Worm (Caenorhabditis elegans) whole organism, L2 larva: ENCODE data around the gene sdc-2.

Source experiments
- C34F6.9 ChIP-seq: fragments of 150-350 bp; optimal IDR thresholded peaks from 2 replicates; lab custom pipeline; 2014; ENCODE audit warnings: missing biosample characterization, missing genetic modification characterization
- F13H6.1 ChIP-seq: sonication (generic microtip); optimal IDR thresholded peaks from 2 replicates; lab custom pipeline; 2016; ENCODE audit warnings: missing genetic modification characterization, missing compliant biosample characterization
- R02D3.7 ChIP-seq: fragments of 150-350 bp; optimal IDR thresholded peaks from 2 replicates; lab custom pipeline; 2014; ENCODE audit warnings: missing biosample characterization, missing genetic modification characterization
- Y55F3AM.14 ChIP-seq: fragments of 200-800 bp; sonication (Bioruptor generic); optimal IDR thresholded peaks from 2 replicates; lab custom pipeline; 2018; ENCODE audit warnings: mild to moderate bottlenecking, missing genetic modification characterization, missing compliant biosample characterization
- aly-2 ChIP-seq: fragments of 150-350 bp; optimal IDR thresholded peaks from 2 replicates; lab custom pipeline; 2014; ENCODE audit warnings: missing biosample characterization, missing genetic modification characterization
- ama-1 ChIP-seq: fragments of 150-350 bp; optimal IDR thresholded peaks from 2 replicates; lab custom pipeline; 2018; ENCODE audit warnings: inconsistent platforms
- blmp-1 ChIP-seq: sonication (generic microtip); optimal IDR thresholded peaks from 2 replicates; lab custom pipeline; 2017; ENCODE audit warnings: missing genetic modification characterization, mild to moderate bottlenecking, missing compliant biosample characterization, antibody characterized with exemption, moderate library complexity; ENCODE audit not compliant: insufficient read depth
- ceh-16 ChIP-seq: fragments of 150-350 bp; optimal IDR thresholded peaks from 2 replicates; lab custom pipeline; 2014; ENCODE audit warnings: missing biosample characterization, missing genetic modification characterization
- ceh-82 ChIP-seq: fragments of 150-350 bp; optimal IDR thresholded peaks from 2 replicates; lab custom pipeline; 2014; ENCODE audit warnings: missing biosample characterization, missing genetic modification characterization
- crh-2 ChIP-seq: sonication (generic microtip); optimal IDR thresholded peaks from 2 replicates; lab custom pipeline; 2017; ENCODE audit warnings: missing biosample characterization, missing genetic modification characterization
- dmd-4 ChIP-seq: sonication (generic microtip); optimal IDR thresholded peaks from 2 replicates; lab custom pipeline; 2017; ENCODE audit warnings: missing biosample characterization, missing genetic modification characterization
- egl-27 ChIP-seq: sonication (generic microtip); optimal IDR thresholded peaks from 3 replicates; lab custom pipeline; 2017; ENCODE audit warnings: missing biosample characterization, missing genetic modification reagents, missing genetic modification characterization
- elt-1 ChIP-seq: fragments of 150-350 bp; optimal IDR thresholded peaks from 2 replicates; lab custom pipeline; 2014; ENCODE audit warnings: missing biosample characterization, missing genetic modification characterization
- elt-3 ChIP-seq: sonication (generic microtip); optimal IDR thresholded peaks from 2 replicates; lab custom pipeline; 2017; ENCODE audit warnings: missing biosample characterization, missing genetic modification characterization
- fos-1 ChIP-seq: fragments of 150-350 bp; optimal IDR thresholded peaks from 2 replicates; lab custom pipeline; 2014; ENCODE audit warnings: missing biosample characterization, missing genetic modification characterization
- gmeb-1 ChIP-seq: fragments of 150-350 bp; optimal IDR thresholded peaks from 2 replicates; lab custom pipeline; 2014; ENCODE audit warnings: missing biosample characterization, missing genetic modification characterization
- lin-11 ChIP-seq: fragments of 150-350 bp; sonication (generic microtip); optimal IDR thresholded peaks from 2 replicates; lab custom pipeline; 2014; ENCODE audit warnings: missing biosample characterization, missing genetic modification characterization, inconsistent platforms, mixed read lengths
- lin-13 ChIP-seq: fragments of 150-350 bp; optimal IDR thresholded peaks from 2 replicates; lab custom pipeline; 2014; ENCODE audit warnings: missing biosample characterization, missing genetic modification reagents, missing genetic modification characterization
- lin-39 ChIP-seq: fragments of 150-350 bp; optimal IDR thresholded peaks from 2 replicates; lab custom pipeline; 2014; ENCODE audit warnings: missing biosample characterization, missing genetic modification reagents, missing genetic modification characterization
- lsy-2 ChIP-seq, 2 experiments: fragments of 150-350 bp in 1 of 2; sonication (generic microtip) in 1 of 2; optimal IDR thresholded peaks; 2 replicates each; lab custom pipeline; 2014 to 2017; ENCODE audit warnings: missing biosample characterization in 2 of 2, missing genetic modification characterization in 2 of 2
- mab-5 ChIP-seq: fragments of 150-350 bp; optimal IDR thresholded peaks from 2 replicates; lab custom pipeline; 2014; ENCODE audit warnings: missing biosample characterization, missing genetic modification characterization
- mbf-1 ChIP-seq: sonication (generic microtip); optimal IDR thresholded peaks from 2 replicates; lab custom pipeline; 2017; ENCODE audit warnings: missing biosample characterization, missing genetic modification characterization
- mdl-1 ChIP-seq, 2 experiments: fragments of 150-350 bp in 1 of 2; sonication (generic microtip) in 1 of 2; optimal IDR thresholded peaks; 2 replicates each; lab custom pipeline; 2017; ENCODE audit warnings: missing biosample characterization in 2 of 2, missing genetic modification characterization in 2 of 2
- nhr-10 ChIP-seq: sonication (generic microtip); optimal IDR thresholded peaks from 2 replicates; lab custom pipeline; 2017; ENCODE audit warnings: missing biosample characterization, missing genetic modification characterization
- nhr-11 ChIP-seq: fragments of 150-350 bp; optimal IDR thresholded peaks from 2 replicates; lab custom pipeline; 2014; ENCODE audit warnings: missing biosample characterization, missing genetic modification characterization
- nhr-12 ChIP-seq: fragments of 150-350 bp; optimal IDR thresholded peaks from 2 replicates; lab custom pipeline; 2014; ENCODE audit warnings: missing biosample characterization, missing genetic modification characterization
- nhr-129 ChIP-seq: fragments of 150-350 bp; optimal IDR thresholded peaks from 2 replicates; lab custom pipeline; 2014; ENCODE audit warnings: missing biosample characterization, missing genetic modification characterization
- nhr-21 ChIP-seq: fragments of 150-350 bp; optimal IDR thresholded peaks from 2 replicates; lab custom pipeline; 2014; ENCODE audit warnings: missing biosample characterization, missing genetic modification characterization
- nhr-237 ChIP-seq: fragments of 150-350 bp; optimal IDR thresholded peaks from 2 replicates; lab custom pipeline; 2014; ENCODE audit warnings: missing biosample characterization, missing genetic modification characterization
- nhr-25 ChIP-seq: fragments of 150-350 bp; sonication (generic microtip); optimal IDR thresholded peaks from 3 replicates; lab custom pipeline; 2014; ENCODE audit warnings: missing biosample characterization, missing genetic modification characterization
- nhr-77 ChIP-seq: fragments of 150-350 bp; optimal IDR thresholded peaks from 2 replicates; lab custom pipeline; 2014; ENCODE audit warnings: missing biosample characterization, missing genetic modification characterization
- peb-1 ChIP-seq: fragments of 150-350 bp; optimal IDR thresholded peaks from 2 replicates; lab custom pipeline; 2014; ENCODE audit warnings: missing biosample characterization, missing genetic modification characterization
- sem-4 ChIP-seq: fragments of 150-350 bp; optimal IDR thresholded peaks from 2 replicates; lab custom pipeline; 2014; ENCODE audit warnings: missing biosample characterization, missing genetic modification reagents, missing genetic modification characterization
- skn-1 ChIP-seq: sonication (generic microtip); optimal IDR thresholded peaks from 2 replicates; lab custom pipeline; 2017; ENCODE audit warnings: missing biosample characterization, missing genetic modification characterization
- sma-3 ChIP-seq: sonication (generic microtip); optimal IDR thresholded peaks from 2 replicates; lab custom pipeline; 2016; ENCODE audit warnings: missing genetic modification reagents, missing genetic modification characterization, missing compliant biosample characterization
- sma-9 ChIP-seq, 2 experiments: fragments of 150-350 bp in 1 of 2; sonication (generic microtip) in 1 of 2; optimal IDR thresholded peaks; 2 replicates each; lab custom pipeline; 2014 to 2016; ENCODE audit warnings: missing genetic modification characterization in 2 of 2, mild to moderate bottlenecking in 1 of 2, missing biosample characterization in 1 of 2, missing compliant biosample characterization in 1 of 2, missing genetic modification reagents in 1 of 2, moderate library complexity in 1 of 2
- snpc-4 ChIP-seq: fragments of 150-350 bp; optimal IDR thresholded peaks from 2 replicates; lab custom pipeline; 2014; ENCODE audit warnings: missing biosample characterization, missing genetic modification characterization
- unc-55 ChIP-seq: fragments of 150-350 bp; sonication (generic microtip); optimal IDR thresholded peaks from 3 replicates; lab custom pipeline; 2014; ENCODE audit warnings: missing biosample characterization, missing genetic modification reagents, missing genetic modification characterization
- unc-62 ChIP-seq: fragments of 150-350 bp; optimal IDR thresholded peaks from 2 replicates; lab custom pipeline; 2014; ENCODE audit warnings: missing biosample characterization, missing genetic modification reagents, missing genetic modification characterization
- zag-1 ChIP-seq: fragments of 150-350 bp; optimal IDR thresholded peaks from 2 replicates; lab custom pipeline; 2014; ENCODE audit warnings: missing biosample characterization, missing genetic modification characterization
- ztf-1 ChIP-seq: fragments of 200-800 bp; sonication (Bioruptor generic); conservative IDR thresholded peaks from 2 replicates; pipeline ENCODE4 v1.3.6; 2022; ENCODE audit warnings: missing genetic modification characterization, missing compliant biosample characterization
- ztf-11 ChIP-seq: sonication (generic microtip); optimal IDR thresholded peaks from 2 replicates; lab custom pipeline; 2017; ENCODE audit warnings: missing biosample characterization, missing genetic modification characterization

Gene sdc-2

ce11 chrX:11556194-11556739, 33.8 kb downstream of the sdc-2 start, which contains the start of gene C35C5.10:
Gene C35C5.10, plus strand, starts transcription at chrX:11556244.
- TF ChIP-seq sma-9 (GFP tag; optimal IDR thresholded peaks at IDR 0.05; lab: Kevin White, UChicago) (no peak), sma-9 (tag; optimal IDR thresholded peaks at IDR 0.05; lab: Kevin White, UChicago) (no peak), fos-1 (tag; lab: Kevin White, UChicago) (peak; percentile 83)
- TF ChIP-seq, all 48 proteins: peak for 1

DNA sequence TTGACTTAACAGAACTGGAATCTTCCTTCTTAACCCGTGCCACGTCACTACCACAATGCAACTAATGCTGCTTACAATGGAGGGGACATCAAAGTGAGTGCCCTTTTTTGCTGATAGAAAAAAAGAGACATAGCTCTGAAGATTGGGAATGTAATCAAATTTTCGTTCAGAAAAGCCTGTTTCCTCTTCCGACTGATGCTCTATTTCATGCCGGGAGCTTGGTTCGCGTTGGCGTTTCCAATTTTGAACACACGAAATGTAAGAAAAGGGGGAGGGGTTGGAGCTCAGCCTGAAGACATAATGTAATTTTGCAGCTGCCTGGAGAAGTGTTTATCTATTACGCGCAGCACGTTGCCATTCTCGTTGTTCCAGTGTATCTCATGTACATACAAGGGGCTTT, 35.6 kb downstream of the sdc-2 start:
- TF ChIP-seq elt-1 (tag; lab: Kevin White, UChicago) (no peak), sma-9 (GFP tag; optimal IDR thresholded peaks at IDR 0.05; lab: Kevin White, UChicago) (peak; percentile 43), sma-9 (tag; optimal IDR thresholded peaks at IDR 0.05; lab: Kevin White, UChicago) (no peak), R02D3.7 (tag; lab: Kevin White, UChicago) (no peak), nhr-10 (tag; lab: Kevin White, UChicago) (no peak), sem-4 (tag; lab: Kevin White, UChicago) (peak; percentile 24)
- TF ChIP-seq, all 48 proteins: peak for 2

- TF ChIP-seq F13H6.1 (peak; percentile 45), lsy-2 (tag; optimal IDR thresholded peaks at IDR 0.05; lab: Kevin White, UChicago) (no peak), sma-9 (GFP tag; optimal IDR thresholded peaks at IDR 0.05; lab: Kevin White, UChicago) (peak; percentile 20), sma-9 (tag; optimal IDR thresholded peaks at IDR 0.05; lab: Kevin White, UChicago) (no peak)
Observed at ce11 chrX:11560076-11560475, 37.6 kb downstream of the sdc-2 start.

DNA sequence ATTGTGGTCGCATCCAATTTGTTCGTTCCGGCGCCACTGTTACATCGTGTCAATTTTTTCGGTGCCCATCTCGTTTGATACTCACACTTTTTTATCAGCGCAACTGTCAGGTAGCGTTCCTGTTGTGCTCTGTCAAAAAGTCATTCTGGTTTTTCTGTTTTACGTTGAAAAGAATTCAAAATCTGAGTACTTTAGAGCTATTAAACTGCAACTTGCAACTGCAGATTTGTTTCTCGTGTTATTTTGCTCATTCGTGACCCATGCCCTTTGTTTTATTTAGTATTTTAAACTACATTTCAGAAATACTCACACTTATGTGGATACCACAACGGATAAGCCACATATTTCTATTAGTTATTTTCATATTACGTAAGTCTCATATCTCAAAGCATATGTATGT, 38.1 kb downstream of the sdc-2 start, which contains the start of gene lev-8:
Gene lev-8, plus strand, starts transcription at position 301 of the 400 bp plus-strand sequence.
- no peak for TF ChIP-seq mbf-1 (tag; lab: Kevin White, UChicago)
- no peak for TF ChIP-seq dmd-4
- TF ChIP-seq unc-55 (GFP tag; lab: Kevin White, UChicago) = no peak
- TF ChIP-seq fos-1 (tag; lab: Kevin White, UChicago) = no peak
- no peak for TF ChIP-seq sem-4 (tag; lab: Kevin White, UChicago)
- no peak for TF ChIP-seq peb-1 (tag; lab: Kevin White, UChicago)
- TF ChIP-seq lin-13 (GFP tag; lab: Kevin White, UChicago) = no peak
- TF ChIP-seq nhr-12 (tag; lab: Kevin White, UChicago) = no peak
- TF ChIP-seq Y55F3AM.14 (GFP tag; lab: Kevin White, UChicago) = no peak
- no peak for TF ChIP-seq egl-27
- no peak for TF ChIP-seq snpc-4 (tag; lab: Kevin White, UChicago)
- no peak for TF ChIP-seq lin-39 (tag; lab: Kevin White, UChicago)
- TF ChIP-seq elt-1 (tag; lab: Kevin White, UChicago) = no peak
- no peak for TF ChIP-seq aly-2
- TF ChIP-seq nhr-237 (tag; lab: Kevin White, UChicago) = no peak
- no peak for TF ChIP-seq nhr-129 (tag; lab: Kevin White, UChicago)
- no peak for TF ChIP-seq skn-1
- TF ChIP-seq sma-3 (GFP tag; lab: Kevin White, UChicago) = no peak
- no peak for TF ChIP-seq zag-1

DNA sequence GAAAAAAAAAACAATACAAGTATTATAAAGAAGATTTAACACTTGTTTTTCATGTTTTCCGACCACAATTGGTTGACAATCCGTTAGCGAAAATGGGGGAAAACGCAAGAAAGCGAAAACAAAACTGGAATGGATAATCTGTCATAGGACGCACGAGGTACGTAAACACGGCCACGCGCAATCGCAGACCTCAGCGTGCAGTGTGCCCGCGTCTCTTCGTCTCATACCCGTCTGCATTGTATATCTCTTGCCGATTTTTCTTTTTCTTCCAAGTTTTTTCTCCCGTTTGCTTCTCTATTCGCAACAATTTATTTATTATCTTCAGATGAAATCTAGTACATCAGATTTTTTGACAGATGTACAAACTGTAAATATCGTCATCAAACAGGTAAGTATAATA, 41.2 kb downstream of the sdc-2 start, which contains the start of gene trpp-9:
Gene trpp-9, plus strand, starts transcription at position 261 of the 400 bp plus-strand sequence.
- TF ChIP-seq elt-1 (tag; lab: Kevin White, UChicago) = no peak
- no peak for TF ChIP-seq nhr-77 (tag; lab: Kevin White, UChicago)
- no peak for TF ChIP-seq unc-62 (GFP tag; lab: Kevin White, UChicago)
- peak; percentile 76 for TF ChIP-seq unc-55 (GFP tag; lab: Kevin White, UChicago)
- TF ChIP-seq ceh-82 (tag; lab: Kevin White, UChicago) = no peak
- TF ChIP-seq lin-11 (tag; lab: Kevin White, UChicago) = peak; percentile 58
- TF ChIP-seq skn-1 = no peak
- peak; percentile 61 for TF ChIP-seq C34F6.9
- TF ChIP-seq ama-1 (lab: Kevin White, UChicago) = no peak
- no peak for TF ChIP-seq egl-27
- peak; percentile 2 to 61 for TF ChIP-seq lsy-2 (tag; optimal IDR thresholded peaks at IDR 0.05; lab: Kevin White, UChicago)
- TF ChIP-seq sma-9 (GFP tag; optimal IDR thresholded peaks at IDR 0.05; lab: Kevin White, UChicago) = peak; percentile 61
- no peak for TF ChIP-seq sma-9 (tag; optimal IDR thresholded peaks at IDR 0.05; lab: Kevin White, UChicago)
- TF ChIP-seq gmeb-1 (tag; lab: Kevin White, UChicago) = no peak
- TF ChIP-seq blmp-1 (tag; lab: Kevin White, UChicago) = peak; percentile 92
- peak; percentile 42 to 66 for TF ChIP-seq mdl-1 (tag; optimal IDR thresholded peaks at IDR 0.05; lab: Kevin White, UChicago)
- peak; percentile 64 for TF ChIP-seq sem-4 (tag; lab: Kevin White, UChicago)
- peak; percentile 68 for TF ChIP-seq nhr-21 (tag; lab: Kevin White, UChicago)
- TF ChIP-seq nhr-237 (tag; lab: Kevin White, UChicago) = no peak
- no peak for TF ChIP-seq nhr-11 (tag; lab: Kevin White, UChicago)
- TF ChIP-seq nhr-129 (tag; lab: Kevin White, UChicago) = peak; percentile 52
- no peak for TF ChIP-seq ceh-16 (tag; lab: Kevin White, UChicago)
- no peak for TF ChIP-seq peb-1 (tag; lab: Kevin White, UChicago)
- no peak for TF ChIP-seq snpc-4 (tag; lab: Kevin White, UChicago)
- TF ChIP-seq ztf-1 (GFP tag; lab: Robert Waterston, UW) = no peak
- no peak for TF ChIP-seq nhr-25 (tag; lab: Kevin White, UChicago)
- peak; percentile 9 for TF ChIP-seq mab-5 (tag; lab: Kevin White, UChicago)
- TF ChIP-seq ztf-11 (tag; lab: Kevin White, UChicago) = no peak
- TF ChIP-seq fos-1 (tag; lab: Kevin White, UChicago) = peak; percentile 42
- peak; percentile 50 for TF ChIP-seq crh-2
- TF ChIP-seq elt-3 (tag; lab: Kevin White, UChicago) = no peak
